Worm (Caenorhabditis elegans) whole organism, L3 larva: Measurements from ENCODE around the gene gcp-2.1.

ENCODE experiments used
- R02D3.7 ChIP-seq: fragments of 150-350 bp; optimal IDR thresholded peaks from 2 replicates; lab custom pipeline; 2014; ENCODE audit warnings: missing biosample characterization, missing genetic modification characterization
- nhr-76 ChIP-seq: fragments of 150-350 bp; sonication (generic microtip); optimal IDR thresholded peaks from 5 replicates; lab custom pipeline; 2014; ENCODE audit warnings: missing biosample characterization, missing genetic modification characterization

- TF ChIP-seq R02D3.7 (tag; lab: Kevin White, UChicago) = no peak
- TF ChIP-seq nhr-76 (tag; lab: Kevin White, UChicago) = no peak
These were observed 2.5 kb upstream of the gcp-2.1 start for ce11 chrX:299090-299489.
